Fruit fly (Drosophila melanogaster) whole organism, prepupa: ENCODE results near the gene CG15728.

Experiments used
- CG3919 ChIP-seq: fragments of 200-800 bp; sonication (Bioruptor generic); optimal IDR thresholded peaks from 3 replicates; lab custom pipeline; 2016; ENCODE audit warnings: missing biosample characterization, missing genetic modification characterization
- CG8632 ChIP-seq: fragments of 200-800 bp; sonication (Bioruptor generic); optimal IDR thresholded peaks from 3 replicates; lab custom pipeline; 2016; ENCODE audit warnings: missing biosample characterization, missing genetic modification characterization
- Hr38 ChIP-seq: sonication (Bioruptor generic); optimal IDR thresholded peaks from 2 replicates; lab custom pipeline; 2016; ENCODE audit warnings: missing biosample characterization, missing genetic modification characterization

- no peak for TF ChIP-seq Hr38 (GFP tag; lab: Kevin White, UChicago)
- no peak for TF ChIP-seq CG3919 (GFP tag; lab: Kevin White, UChicago)
- no peak for TF ChIP-seq CG8632 (GFP tag; lab: Kevin White, UChicago)
Measured at dm6 chrX:12633992-12634391, 9.9 kb downstream of the CG15728 start.
